Worm (Caenorhabditis elegans) whole organism, L3 larva: ENCODE results near the gene pigb-1.
A peak's percentile ranks its signal among the peaks of the same experiment; 100 is the strongest.

Source experiments
- R02D3.7 ChIP-seq: fragments of 150-350 bp; optimal IDR thresholded peaks from 2 replicates; lab custom pipeline; 2014; ENCODE audit warnings: missing biosample characterization, missing genetic modification characterization
- ZK546.5 ChIP-seq: sonication (generic microtip); optimal IDR thresholded peaks from 2 replicates; lab custom pipeline; 2017; ENCODE audit warnings: missing biosample characterization, missing genetic modification characterization
- aly-2 ChIP-seq: fragments of 150-350 bp; optimal IDR thresholded peaks from 2 replicates; lab custom pipeline; 2014; ENCODE audit warnings: missing biosample characterization, missing genetic modification characterization
- ama-1 ChIP-seq: fragments of 150-350 bp; optimal IDR thresholded peaks from 2 replicates; lab custom pipeline; 2018
- ceh-16 ChIP-seq: sonication (generic microtip); optimal IDR thresholded peaks from 2 replicates; lab custom pipeline; 2017; ENCODE audit warnings: missing biosample characterization, missing genetic modification characterization
- ceh-82 ChIP-seq: fragments of 150-350 bp; optimal IDR thresholded peaks from 2 replicates; lab custom pipeline; 2014; ENCODE audit warnings: missing biosample characterization, missing genetic modification characterization
- ceh-9 ChIP-seq: sonication (generic microtip); optimal IDR thresholded peaks from 2 replicates; lab custom pipeline; 2018; ENCODE audit warnings: missing biosample characterization, missing genetic modification characterization
- daf-12 ChIP-seq: fragments of 150-350 bp; optimal IDR thresholded peaks from 2 replicates; lab custom pipeline; 2014; ENCODE audit warnings: missing biosample characterization, missing genetic modification reagents, missing genetic modification characterization
- egl-27 ChIP-seq: sonication (generic microtip); optimal IDR thresholded peaks from 4 replicates; lab custom pipeline; 2017; ENCODE audit warnings: missing biosample characterization, missing genetic modification reagents, missing genetic modification characterization
- egl-5 ChIP-seq: fragments of 150-350 bp; optimal IDR thresholded peaks from 2 replicates; lab custom pipeline; 2017; ENCODE audit warnings: missing biosample characterization, missing genetic modification reagents, missing genetic modification characterization, inconsistent platforms
- elt-1 ChIP-seq: fragments of 150-350 bp; optimal IDR thresholded peaks from 2 replicates; lab custom pipeline; 2014; ENCODE audit warnings: missing biosample characterization, missing genetic modification characterization
- elt-2 ChIP-seq: sonication (generic microtip); optimal IDR thresholded peaks from 2 replicates; lab custom pipeline; 2016; ENCODE audit warnings: missing genetic modification reagents, mild to moderate bottlenecking, missing genetic modification characterization, missing compliant biosample characterization
- elt-3 ChIP-seq, 3 experiments: fragments of 150-350 bp in 1 of 3; sonication (generic microtip) in 2 of 3; optimal IDR thresholded peaks; 2 replicates in 2 of 3; 4 replicates in 1 of 3; lab custom pipeline; 2014 to 2017; ENCODE audit warnings: missing biosample characterization in 3 of 3, missing genetic modification characterization in 3 of 3
- eor-1 ChIP-seq, 2 experiments: fragments of 150-350 bp; optimal IDR thresholded peaks; 2 replicates each; lab custom pipeline; 2014 to 2018; ENCODE audit warnings: missing biosample characterization in 2 of 2, missing genetic modification characterization in 2 of 2
- fkh-10 ChIP-seq: sonication (generic microtip); optimal IDR thresholded peaks from 2 replicates; lab custom pipeline; 2017; ENCODE audit warnings: missing biosample characterization, missing genetic modification reagents, missing genetic modification characterization
- fkh-2 ChIP-seq: fragments of 150-350 bp; optimal IDR thresholded peaks from 2 replicates; lab custom pipeline; 2014; ENCODE audit warnings: missing biosample characterization, missing genetic modification reagents, missing genetic modification characterization
- fos-1 ChIP-seq: fragments of 150-350 bp; optimal IDR thresholded peaks from 2 replicates; lab custom pipeline; 2014; ENCODE audit warnings: missing biosample characterization, missing genetic modification characterization
- hmg-11 ChIP-seq: sonication (generic microtip); optimal IDR thresholded peaks from 2 replicates; lab custom pipeline; 2016; ENCODE audit warnings: missing genetic modification characterization, missing compliant biosample characterization
- jun-1 ChIP-seq: fragments of 150-350 bp; optimal IDR thresholded peaks from 2 replicates; lab custom pipeline; 2014; ENCODE audit warnings: missing biosample characterization, missing genetic modification reagents, missing genetic modification characterization
- lin-15B ChIP-seq: fragments of 150-350 bp; optimal IDR thresholded peaks from 2 replicates; lab custom pipeline; 2014; ENCODE audit warnings: missing biosample characterization, missing genetic modification characterization
- lin-39 ChIP-seq: fragments of 150-350 bp; optimal IDR thresholded peaks from 2 replicates; lab custom pipeline; 2018; ENCODE audit warnings: missing biosample characterization, missing genetic modification reagents, missing genetic modification characterization
- lsy-12 ChIP-seq: sonication (generic microtip); optimal IDR thresholded peaks from 2 replicates; lab custom pipeline; 2016; ENCODE audit warnings: mild to moderate bottlenecking, missing genetic modification characterization, missing compliant biosample characterization
- mml-1 ChIP-seq: fragments of 150-350 bp; sonication (generic microtip); optimal IDR thresholded peaks from 3 replicates; lab custom pipeline; 2014; ENCODE audit warnings: missing biosample characterization, missing genetic modification characterization
- nfya-1 ChIP-seq: sonication (generic microtip); optimal IDR thresholded peaks from 2 replicates; lab custom pipeline; 2017; ENCODE audit warnings: missing genetic modification characterization, mild to moderate bottlenecking, missing compliant biosample characterization, antibody characterized with exemption, moderate library complexity; ENCODE audit not compliant: insufficient read depth
- nhr-11 ChIP-seq: fragments of 150-350 bp; optimal IDR thresholded peaks from 2 replicates; lab custom pipeline; 2014; ENCODE audit warnings: missing biosample characterization, missing genetic modification characterization
- nhr-12 ChIP-seq: fragments of 150-350 bp; optimal IDR thresholded peaks from 2 replicates; lab custom pipeline; 2014; ENCODE audit warnings: missing biosample characterization, missing genetic modification characterization
- nhr-23 ChIP-seq: fragments of 150-350 bp; optimal IDR thresholded peaks from 2 replicates; lab custom pipeline; 2014; ENCODE audit warnings: missing biosample characterization, missing genetic modification reagents, missing genetic modification characterization
- nhr-237 ChIP-seq: fragments of 150-350 bp; optimal IDR thresholded peaks from 2 replicates; lab custom pipeline; 2014; ENCODE audit warnings: missing biosample characterization, missing genetic modification characterization
- nhr-25 ChIP-seq: sonication (generic microtip); optimal IDR thresholded peaks from 2 replicates; lab custom pipeline; 2017; ENCODE audit warnings: missing biosample characterization, missing genetic modification characterization
- nhr-43 ChIP-seq: sonication (generic microtip); optimal IDR thresholded peaks from 2 replicates; lab custom pipeline; 2016; ENCODE audit warnings: mild to moderate bottlenecking, missing genetic modification characterization, missing compliant biosample characterization; ENCODE audit not compliant: poor library complexity, severe bottlenecking
- nhr-67 ChIP-seq: fragments of 150-350 bp; optimal IDR thresholded peaks from 2 replicates; lab custom pipeline; 2014; ENCODE audit warnings: missing biosample characterization, missing genetic modification characterization
- nhr-77 ChIP-seq: fragments of 150-350 bp; optimal IDR thresholded peaks from 2 replicates; lab custom pipeline; 2014; ENCODE audit warnings: missing biosample characterization, missing genetic modification characterization
- pha-4 ChIP-seq: fragments of 150-350 bp; optimal IDR thresholded peaks from 2 replicates; lab custom pipeline; 2014; ENCODE audit warnings: missing biosample characterization, missing genetic modification reagents, missing genetic modification characterization
- pqm-1 ChIP-seq: fragments of 150-350 bp; optimal IDR thresholded peaks from 2 replicates; lab custom pipeline; 2017; ENCODE audit warnings: missing biosample characterization, missing genetic modification characterization, inconsistent platforms
- sea-2 ChIP-seq: fragments of 150-350 bp; sonication (generic microtip); optimal IDR thresholded peaks from 4 replicates; lab custom pipeline; 2014; ENCODE audit warnings: missing biosample characterization, missing genetic modification reagents, missing genetic modification characterization
- skn-1 ChIP-seq: fragments of 150-350 bp; optimal IDR thresholded peaks from 2 replicates; lab custom pipeline; 2014; ENCODE audit warnings: missing biosample characterization, missing genetic modification characterization
- snpc-4 ChIP-seq: fragments of 150-350 bp; optimal IDR thresholded peaks from 2 replicates; lab custom pipeline; 2014; ENCODE audit warnings: missing biosample characterization, missing genetic modification characterization
- tbx-2 ChIP-seq: sonication (generic microtip); optimal IDR thresholded peaks from 2 replicates; lab custom pipeline; 2016; ENCODE audit warnings: mild to moderate bottlenecking, missing genetic modification characterization, missing compliant biosample characterization
- unc-39 ChIP-seq: sonication (generic microtip); optimal IDR thresholded peaks from 4 replicates; lab custom pipeline; 2017; ENCODE audit warnings: missing biosample characterization, missing genetic modification characterization
- unc-62 ChIP-seq: fragments of 150-350 bp; sonication (generic microtip); optimal IDR thresholded peaks from 4 replicates; lab custom pipeline; 2014; ENCODE audit warnings: missing biosample characterization, missing genetic modification reagents, missing genetic modification characterization
- zag-1 ChIP-seq: fragments of 150-350 bp; optimal IDR thresholded peaks from 2 replicates; lab custom pipeline; 2014; ENCODE audit warnings: missing biosample characterization, missing genetic modification characterization
- ztf-11 ChIP-seq: fragments of 150-350 bp; optimal IDR thresholded peaks from 2 replicates; lab custom pipeline; 2014; ENCODE audit warnings: missing biosample characterization, missing genetic modification characterization
- ztf-4 ChIP-seq: fragments of 150-350 bp; optimal IDR thresholded peaks from 2 replicates; lab custom pipeline; 2014; ENCODE audit warnings: missing biosample characterization, missing genetic modification characterization

pigb-1 gene

ce11 chrII:5001866-5002265, 9.0 kb upstream of the pigb-1 start:
- TF ChIP-seq nfya-1 (tag; lab: Kevin White, UChicago) (no peak), jun-1 (tag; lab: Kevin White, UChicago) (no peak), nhr-23 (no peak), fkh-10 (no peak), skn-1 (tag; lab: Kevin White, UChicago) (no peak), mml-1 (no peak), fkh-2 (tag; lab: Kevin White, UChicago) (no peak), ceh-82 (tag; lab: Kevin White, UChicago) (no peak), unc-62 (no peak), fos-1 (no peak), elt-3 (tag; optimal IDR thresholded peaks at IDR 0.05; lab: Kevin White, UChicago) (no peak), lin-39 (tag; lab: Kevin White, UChicago) (no peak), ztf-11 (tag; lab: Kevin White, UChicago) (no peak), nhr-43 (tag; lab: Kevin White, UChicago) (no peak), pha-4 (tag; lab: Kevin White, UChicago) (no peak), nhr-25 (no peak), unc-39 (tag; lab: Kevin White, UChicago) (no peak), eor-1 (tag; optimal IDR thresholded peaks at IDR 0.05; lab: Kevin White, UChicago) (no peak), lin-15B (tag; lab: Kevin White, UChicago) (no peak), aly-2 (no peak)
- TF ChIP-seq, all 47 proteins: peak for 0

- TF ChIP-seq fos-1: no peak
- no peak for TF ChIP-seq snpc-4 (tag; lab: Kevin White, UChicago)
- TF ChIP-seq skn-1 (tag; lab: Kevin White, UChicago): peak; percentile 79
- no peak for TF ChIP-seq pha-4 (tag; lab: Kevin White, UChicago)
- peak; percentile 66 for TF ChIP-seq jun-1 (tag; lab: Kevin White, UChicago)
- peak; percentile 66 for TF ChIP-seq R02D3.7 (tag; lab: Kevin White, UChicago)
- peak; percentile 89 for TF ChIP-seq nhr-25
- TF ChIP-seq nhr-12: no peak
- TF ChIP-seq ceh-9 (tag; lab: Kevin White, UChicago): no peak
- no peak for TF ChIP-seq tbx-2
- no peak for TF ChIP-seq nhr-11 (tag; lab: Kevin White, UChicago)
- TF ChIP-seq zag-1 (tag; lab: Kevin White, UChicago): no peak
- TF ChIP-seq fkh-10: peak; percentile 24
- TF ChIP-seq nhr-77: no peak
- TF ChIP-seq nhr-23: peak; percentile 92
- TF ChIP-seq egl-5 (tag; lab: Kevin White, UChicago): peak; percentile 75
- no peak for TF ChIP-seq egl-27 (tag; lab: Kevin White, UChicago)
- TF ChIP-seq ama-1 (lab: Kevin White, UChicago): no peak
- TF ChIP-seq hmg-11 (tag; lab: Kevin White, UChicago): no peak
- TF ChIP-seq ztf-4 (tag; lab: Kevin White, UChicago): no peak
- TF ChIP-seq ceh-82 (tag; lab: Kevin White, UChicago): peak; percentile 75
- TF ChIP-seq lin-15B (tag; lab: Kevin White, UChicago): peak; percentile 74
- no peak for TF ChIP-seq ZK546.5
- TF ChIP-seq nhr-43 (tag; lab: Kevin White, UChicago): peak; percentile 90
- TF ChIP-seq nhr-67 (tag; lab: Kevin White, UChicago): peak; percentile 5
- peak; percentile 61 for TF ChIP-seq lsy-12 (tag; lab: Kevin White, UChicago)
- TF ChIP-seq eor-1 (tag; optimal IDR thresholded peaks at IDR 0.05; lab: Kevin White, UChicago): no peak
- TF ChIP-seq unc-62: no peak
- peak; percentile 19 for TF ChIP-seq pqm-1 (tag; lab: Kevin White, UChicago)
- no peak for TF ChIP-seq nhr-237 (tag; lab: Kevin White, UChicago)
- TF ChIP-seq lin-39 (tag; lab: Kevin White, UChicago): peak; percentile 51
Observed at ce11 chrII:4999122-4999521, 6.2 kb upstream of the pigb-1 start, which contains the start of gene citk-2. Gene citk-2, plus strand, starts transcription at chrII:4999520.

ce11 chrII:4998657-4999056, 5.8 kb upstream of the pigb-1 start, which contains the start of gene F59A6.11:
Gene F59A6.11, minus strand, starts transcription at chrII:4998757.
- TF ChIP-seq nhr-12 (no peak), snpc-4 (tag; lab: Kevin White, UChicago) (no peak), daf-12 (tag; lab: Kevin White, UChicago) (no peak), mml-1 (no peak), nhr-43 (tag; lab: Kevin White, UChicago) (no peak), fkh-2 (tag; lab: Kevin White, UChicago) (no peak), nfya-1 (tag; lab: Kevin White, UChicago) (no peak), sea-2 (GFP tag; lab: Kevin White, UChicago) (no peak), elt-2 (tag; lab: Kevin White, UChicago) (no peak), elt-1 (tag; lab: Kevin White, UChicago) (no peak), lin-39 (tag; lab: Kevin White, UChicago) (no peak), ceh-82 (tag; lab: Kevin White, UChicago) (no peak), lin-15B (tag; lab: Kevin White, UChicago) (no peak), pqm-1 (tag; lab: Kevin White, UChicago) (no peak), ceh-16 (no peak)
